Worm (Caenorhabditis elegans) whole organism, L3 larva: ENCODE results near the gene sec-10.

Source experiments
- R02D3.7 ChIP-seq: fragments of 150-350 bp; optimal IDR thresholded peaks from 2 replicates; lab custom pipeline; 2014; ENCODE audit warnings: missing biosample characterization, missing genetic modification characterization
- aly-2 ChIP-seq: fragments of 150-350 bp; optimal IDR thresholded peaks from 2 replicates; lab custom pipeline; 2014; ENCODE audit warnings: missing biosample characterization, missing genetic modification characterization
- ama-1 ChIP-seq: fragments of 150-350 bp; optimal IDR thresholded peaks from 2 replicates; lab custom pipeline; 2018
- ceh-16 ChIP-seq: sonication (generic microtip); optimal IDR thresholded peaks from 2 replicates; lab custom pipeline; 2017; ENCODE audit warnings: missing biosample characterization, missing genetic modification characterization
- ceh-28 ChIP-seq: fragments of 150-350 bp; optimal IDR thresholded peaks from 2 replicates; lab custom pipeline; 2014; ENCODE audit warnings: missing biosample characterization, missing genetic modification reagents, missing genetic modification characterization
- ceh-82 ChIP-seq: fragments of 150-350 bp; optimal IDR thresholded peaks from 2 replicates; lab custom pipeline; 2014; ENCODE audit warnings: missing biosample characterization, missing genetic modification characterization
- ceh-9 ChIP-seq: sonication (generic microtip); optimal IDR thresholded peaks from 2 replicates; lab custom pipeline; 2018; ENCODE audit warnings: missing biosample characterization, missing genetic modification characterization
- daf-12 ChIP-seq: fragments of 150-350 bp; optimal IDR thresholded peaks from 2 replicates; lab custom pipeline; 2014; ENCODE audit warnings: missing biosample characterization, missing genetic modification reagents, missing genetic modification characterization
- egl-27 ChIP-seq: sonication (generic microtip); optimal IDR thresholded peaks from 4 replicates; lab custom pipeline; 2017; ENCODE audit warnings: missing biosample characterization, missing genetic modification reagents, missing genetic modification characterization
- egl-5 ChIP-seq: fragments of 150-350 bp; optimal IDR thresholded peaks from 2 replicates; lab custom pipeline; 2017; ENCODE audit warnings: missing biosample characterization, missing genetic modification reagents, missing genetic modification characterization, inconsistent platforms
- elt-1 ChIP-seq: fragments of 150-350 bp; optimal IDR thresholded peaks from 2 replicates; lab custom pipeline; 2014; ENCODE audit warnings: missing biosample characterization, missing genetic modification characterization
- elt-2 ChIP-seq: sonication (generic microtip); optimal IDR thresholded peaks from 2 replicates; lab custom pipeline; 2016; ENCODE audit warnings: missing genetic modification reagents, mild to moderate bottlenecking, missing genetic modification characterization, missing compliant biosample characterization
- elt-3 ChIP-seq, 3 experiments: fragments of 150-350 bp in 1 of 3; sonication (generic microtip) in 2 of 3; optimal IDR thresholded peaks; 2 replicates in 2 of 3; 4 replicates in 1 of 3; lab custom pipeline; 2014 to 2017; ENCODE audit warnings: missing biosample characterization in 3 of 3, missing genetic modification characterization in 3 of 3
- eor-1 ChIP-seq, 2 experiments: fragments of 150-350 bp; optimal IDR thresholded peaks; 2 replicates each; lab custom pipeline; 2014 to 2018; ENCODE audit warnings: missing biosample characterization in 2 of 2, missing genetic modification characterization in 2 of 2
- fkh-10 ChIP-seq: sonication (generic microtip); optimal IDR thresholded peaks from 2 replicates; lab custom pipeline; 2017; ENCODE audit warnings: missing biosample characterization, missing genetic modification reagents, missing genetic modification characterization
- fkh-2 ChIP-seq: fragments of 150-350 bp; optimal IDR thresholded peaks from 2 replicates; lab custom pipeline; 2014; ENCODE audit warnings: missing biosample characterization, missing genetic modification reagents, missing genetic modification characterization
- fos-1 ChIP-seq: fragments of 150-350 bp; optimal IDR thresholded peaks from 2 replicates; lab custom pipeline; 2014; ENCODE audit warnings: missing biosample characterization, missing genetic modification characterization
- hmg-11 ChIP-seq: sonication (generic microtip); optimal IDR thresholded peaks from 2 replicates; lab custom pipeline; 2016; ENCODE audit warnings: missing genetic modification characterization, missing compliant biosample characterization
- jun-1 ChIP-seq: fragments of 150-350 bp; optimal IDR thresholded peaks from 2 replicates; lab custom pipeline; 2014; ENCODE audit warnings: missing biosample characterization, missing genetic modification reagents, missing genetic modification characterization
- lin-15B ChIP-seq: fragments of 150-350 bp; optimal IDR thresholded peaks from 2 replicates; lab custom pipeline; 2014; ENCODE audit warnings: missing biosample characterization, missing genetic modification characterization
- lin-39 ChIP-seq: fragments of 150-350 bp; optimal IDR thresholded peaks from 2 replicates; lab custom pipeline; 2018; ENCODE audit warnings: missing biosample characterization, missing genetic modification reagents, missing genetic modification characterization
- lsy-12 ChIP-seq: sonication (generic microtip); optimal IDR thresholded peaks from 2 replicates; lab custom pipeline; 2016; ENCODE audit warnings: mild to moderate bottlenecking, missing genetic modification characterization, missing compliant biosample characterization
- mdl-1 ChIP-seq: fragments of 150-350 bp; optimal IDR thresholded peaks from 2 replicates; lab custom pipeline; 2014; ENCODE audit warnings: missing biosample characterization, missing genetic modification characterization
- nhr-12 ChIP-seq: fragments of 150-350 bp; optimal IDR thresholded peaks from 2 replicates; lab custom pipeline; 2014; ENCODE audit warnings: missing biosample characterization, missing genetic modification characterization
- nhr-23 ChIP-seq: fragments of 150-350 bp; optimal IDR thresholded peaks from 2 replicates; lab custom pipeline; 2014; ENCODE audit warnings: missing biosample characterization, missing genetic modification reagents, missing genetic modification characterization
- nhr-237 ChIP-seq: fragments of 150-350 bp; optimal IDR thresholded peaks from 2 replicates; lab custom pipeline; 2014; ENCODE audit warnings: missing biosample characterization, missing genetic modification characterization
- nhr-28 ChIP-seq: fragments of 150-350 bp; optimal IDR thresholded peaks from 2 replicates; lab custom pipeline; 2014; ENCODE audit warnings: missing biosample characterization, missing genetic modification characterization
- nhr-43 ChIP-seq: sonication (generic microtip); optimal IDR thresholded peaks from 2 replicates; lab custom pipeline; 2016; ENCODE audit warnings: mild to moderate bottlenecking, missing genetic modification characterization, missing compliant biosample characterization; ENCODE audit not compliant: poor library complexity, severe bottlenecking
- nhr-67 ChIP-seq: fragments of 150-350 bp; optimal IDR thresholded peaks from 2 replicates; lab custom pipeline; 2014; ENCODE audit warnings: missing biosample characterization, missing genetic modification characterization
- nhr-76 ChIP-seq: fragments of 150-350 bp; sonication (generic microtip); optimal IDR thresholded peaks from 5 replicates; lab custom pipeline; 2014; ENCODE audit warnings: missing biosample characterization, missing genetic modification characterization
- pha-4 ChIP-seq: fragments of 150-350 bp; optimal IDR thresholded peaks from 2 replicates; lab custom pipeline; 2014; ENCODE audit warnings: missing biosample characterization, missing genetic modification reagents, missing genetic modification characterization
- sea-2 ChIP-seq: fragments of 150-350 bp; sonication (generic microtip); optimal IDR thresholded peaks from 4 replicates; lab custom pipeline; 2014; ENCODE audit warnings: missing biosample characterization, missing genetic modification reagents, missing genetic modification characterization
- skn-1 ChIP-seq: fragments of 150-350 bp; optimal IDR thresholded peaks from 2 replicates; lab custom pipeline; 2014; ENCODE audit warnings: missing biosample characterization, missing genetic modification characterization
- snpc-4 ChIP-seq: fragments of 150-350 bp; optimal IDR thresholded peaks from 2 replicates; lab custom pipeline; 2014; ENCODE audit warnings: missing biosample characterization, missing genetic modification characterization
- unc-39 ChIP-seq: sonication (generic microtip); optimal IDR thresholded peaks from 4 replicates; lab custom pipeline; 2017; ENCODE audit warnings: missing biosample characterization, missing genetic modification characterization
- unc-62 ChIP-seq: fragments of 150-350 bp; sonication (generic microtip); optimal IDR thresholded peaks from 4 replicates; lab custom pipeline; 2014; ENCODE audit warnings: missing biosample characterization, missing genetic modification reagents, missing genetic modification characterization
- zag-1 ChIP-seq: fragments of 150-350 bp; optimal IDR thresholded peaks from 2 replicates; lab custom pipeline; 2014; ENCODE audit warnings: missing biosample characterization, missing genetic modification characterization
- ztf-4 ChIP-seq: fragments of 150-350 bp; optimal IDR thresholded peaks from 2 replicates; lab custom pipeline; 2014; ENCODE audit warnings: missing biosample characterization, missing genetic modification characterization

sec-10 gene

DNA sequence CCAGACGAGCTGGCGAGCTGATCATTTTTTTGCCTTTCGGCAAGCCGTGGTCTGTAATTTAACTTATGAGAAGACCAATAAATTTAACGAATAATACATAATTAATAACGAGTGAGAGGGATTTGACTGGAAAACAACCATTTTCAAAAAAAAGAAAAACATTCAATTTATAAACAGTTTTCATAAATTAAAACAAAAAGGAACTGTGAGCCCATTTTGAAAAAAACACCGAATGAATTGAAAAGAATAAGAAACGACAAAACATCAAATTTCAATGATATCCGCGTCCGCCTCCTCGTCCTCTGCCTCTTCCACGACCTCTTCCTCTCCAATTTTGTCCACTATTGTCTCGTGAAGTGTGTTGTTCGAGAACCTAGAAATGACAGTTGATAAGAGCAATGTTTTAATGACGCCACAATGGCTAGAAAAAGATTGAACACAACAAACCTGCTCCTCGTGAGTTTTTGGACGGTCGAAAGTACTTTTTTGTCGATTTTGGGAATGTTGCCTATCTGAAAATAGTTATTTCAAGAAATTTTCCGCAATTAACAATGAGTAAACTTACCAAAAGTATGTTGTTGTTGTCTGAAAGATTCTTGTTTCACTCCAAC, 1.6 kb upstream of the sec-10 start, which contains the start of gene tag-321:
Gene tag-321 (minus strand): TSS at position 51 of the 611 bp plus-strand sequence.
- TF ChIP-seq jun-1, result peak; percentile 6
- TF ChIP-seq elt-2 (tag; lab: Kevin White, UChicago), result peak; percentile 68
- no peak for TF ChIP-seq sea-2

DNA sequence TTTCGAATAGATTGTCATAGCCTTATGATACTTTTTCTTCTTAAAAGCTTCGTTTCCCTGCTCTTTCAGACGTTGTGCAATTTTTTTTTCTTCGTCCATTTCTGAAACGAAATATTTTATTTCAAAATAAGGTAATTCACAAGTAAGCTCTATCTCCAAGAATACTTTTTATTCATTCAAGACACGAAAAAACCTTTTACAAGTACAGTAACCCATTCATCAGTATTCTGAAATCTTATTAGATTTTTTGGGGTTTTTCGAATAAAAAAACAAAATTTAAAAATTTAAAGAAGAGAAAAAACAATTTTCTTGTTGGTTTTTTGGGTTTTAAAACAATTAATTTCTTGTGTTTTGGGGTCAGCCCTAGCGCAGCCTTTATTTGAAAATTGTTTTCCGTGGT, 3.4 kb downstream of the sec-10 start, which contains the start of gene rpap-3:
Gene rpap-3 (minus strand): TSS at position 101 of the 400 bp plus-strand sequence.
- TF ChIP-seq egl-27 (tag; lab: Kevin White, UChicago) (no peak), ceh-28 (tag; lab: Kevin White, UChicago) (no peak), eor-1 (tag; optimal IDR thresholded peaks at IDR 0.05; lab: Kevin White, UChicago) (no peak), fkh-2 (tag; lab: Kevin White, UChicago) (no peak), ceh-16 (tag; lab: Kevin White, UChicago) (no peak), unc-62 (no peak), daf-12 (no peak), ztf-4 (no peak), snpc-4 (tag; lab: Kevin White, UChicago) (no peak), nhr-237 (tag; lab: Kevin White, UChicago) (no peak), nhr-23 (tag; lab: Kevin White, UChicago) (no peak), nhr-12 (no peak), elt-1 (tag; lab: Kevin White, UChicago) (no peak), sea-2 (no peak), fkh-10 (GFP tag; lab: Kevin White, UChicago) (no peak), aly-2 (no peak), ceh-9 (tag; lab: Kevin White, UChicago) (no peak), hmg-11 (tag; lab: Kevin White, UChicago) (no peak), mdl-1 (tag; lab: Kevin White, UChicago) (no peak)

DNA sequence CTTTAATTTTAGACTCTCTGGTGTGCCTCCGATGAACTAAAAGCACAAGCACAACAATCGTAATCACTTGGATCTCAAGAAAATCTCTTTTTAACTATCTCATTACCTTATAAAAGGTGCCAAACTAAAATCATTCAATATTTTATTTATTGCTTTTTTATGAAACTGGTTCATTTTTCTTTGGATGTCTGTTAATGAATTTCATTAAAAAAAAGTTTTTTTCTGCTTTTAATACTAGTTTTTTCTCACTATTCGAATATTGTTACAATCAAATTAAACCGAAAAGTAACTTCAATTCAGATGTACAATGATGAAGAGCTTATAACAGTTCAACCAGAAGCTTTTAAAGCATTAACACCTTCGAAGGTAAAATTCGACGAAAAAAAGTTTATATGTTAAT, 6.6 kb downstream of the sec-10 start, which contains the start of gene swd-2.1:
Gene swd-2.1 (plus strand): TSS at position 301 of the 400 bp plus-strand sequence.
- TF ChIP-seq mdl-1 (tag; lab: Kevin White, UChicago) (no peak), nhr-43 (no peak), lsy-12 (tag; lab: Kevin White, UChicago) (no peak), fos-1 (tag; lab: Kevin White, UChicago) (no peak), ceh-16 (tag; lab: Kevin White, UChicago) (no peak), nhr-28 (no peak), R02D3.7 (no peak), ceh-28 (tag; lab: Kevin White, UChicago) (no peak), pha-4 (tag; lab: Kevin White, UChicago) (no peak), ama-1 (lab: Kevin White, UChicago) (no peak), ceh-82 (tag; lab: Kevin White, UChicago) (no peak), zag-1 (no peak), elt-3 (tag; optimal IDR thresholded peaks at IDR 0.05; lab: Kevin White, UChicago) (no peak), unc-39 (no peak), skn-1 (no peak), nhr-23 (tag; lab: Kevin White, UChicago) (no peak), elt-2 (tag; lab: Kevin White, UChicago) (no peak)

DNA sequence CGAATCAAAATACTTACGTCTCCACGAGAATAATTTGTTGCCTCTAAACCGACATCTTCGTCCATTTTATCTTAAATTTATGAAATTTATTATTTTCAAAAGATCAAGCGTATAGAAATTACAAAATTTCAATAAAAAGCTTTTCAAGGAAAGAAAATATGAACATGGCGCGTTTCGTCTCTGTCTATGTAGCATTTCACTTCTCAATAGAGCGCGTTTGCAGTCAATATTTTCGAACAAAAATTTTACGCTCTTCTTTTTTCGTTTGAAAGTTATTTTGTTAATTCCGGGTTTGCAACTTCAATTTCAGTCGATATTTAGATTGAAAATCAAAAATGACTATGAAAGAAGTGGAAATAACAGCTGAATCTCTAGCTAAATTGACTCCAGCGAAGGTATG, 8.1 kb downstream of the sec-10 start, which contains the start of the genes hcf-1 and swd-2.2:
Gene hcf-1 (minus strand): TSS at position 70 of the 400 bp plus-strand sequence.
Gene swd-2.2 (plus strand): TSS at position 206 of the 400 bp plus-strand sequence.
- TF ChIP-seq ama-1 (lab: Kevin White, UChicago), result no peak
- no peak for TF ChIP-seq mdl-1 (tag; lab: Kevin White, UChicago)
- no peak for TF ChIP-seq fkh-10 (GFP tag; lab: Kevin White, UChicago)
- TF ChIP-seq pha-4 (tag; lab: Kevin White, UChicago), result peak; percentile 72
- no peak for TF ChIP-seq nhr-28
- no peak for TF ChIP-seq nhr-76 (tag; lab: Kevin White, UChicago)
- TF ChIP-seq aly-2, result no peak
- TF ChIP-seq lin-39 (tag; lab: Kevin White, UChicago), result no peak
- TF ChIP-seq ceh-28 (tag; lab: Kevin White, UChicago), result no peak
- peak; percentile 28 for TF ChIP-seq nhr-23 (tag; lab: Kevin White, UChicago)
- TF ChIP-seq snpc-4 (tag; lab: Kevin White, UChicago), result peak; percentile 13
- TF ChIP-seq elt-2 (tag; lab: Kevin White, UChicago), result peak; percentile 3
- TF ChIP-seq daf-12, result no peak
- peak; percentile 75 for TF ChIP-seq lin-15B
- TF ChIP-seq R02D3.7, result peak; percentile 5
- no peak for TF ChIP-seq zag-1
- no peak for TF ChIP-seq fkh-2 (tag; lab: Kevin White, UChicago)
- TF ChIP-seq egl-5 (tag; lab: Kevin White, UChicago), result no peak
- no peak for TF ChIP-seq hmg-11 (tag; lab: Kevin White, UChicago)
- no peak for TF ChIP-seq nhr-67 (tag; lab: Kevin White, UChicago)
